Worm (Caenorhabditis elegans) whole organism, L1 larva: ENCODE results near the gene T24E12.12.

Source experiments
- C04F5.9 ChIP-seq: sonication (generic microtip); optimal IDR thresholded peaks from 2 replicates; lab custom pipeline; 2016; ENCODE audit warnings: missing genetic modification characterization, missing compliant biosample characterization
- Y116A8C.19 ChIP-seq: sonication (generic microtip); optimal IDR thresholded peaks from 2 replicates; lab custom pipeline; 2016; ENCODE audit warnings: missing compliant biosample characterization, missing genetic modification characterization, borderline replicate concordance
- aly-2 ChIP-seq: fragments of 150-350 bp; optimal IDR thresholded peaks from 2 replicates; lab custom pipeline; 2014; ENCODE audit warnings: missing biosample characterization, missing genetic modification characterization
- ama-1 ChIP-seq: fragments of 150-350 bp; optimal IDR thresholded peaks from 2 replicates; lab custom pipeline; 2014
- blmp-1 ChIP-seq: fragments of 150-350 bp; optimal IDR thresholded peaks from 2 replicates; lab custom pipeline; 2014; ENCODE audit warnings: missing biosample characterization, missing genetic modification characterization
- ceh-63 ChIP-seq: fragments of 200-800 bp; sonication (Bioruptor generic); optimal IDR thresholded peaks from 2 replicates; lab custom pipeline; 2018; ENCODE audit warnings: mild to moderate bottlenecking, missing genetic modification characterization, missing compliant biosample characterization
- ceh-8 ChIP-seq: fragments of 200-800 bp; sonication (Bioruptor generic); optimal IDR thresholded peaks from 2 replicates; lab custom pipeline; 2018; ENCODE audit warnings: mild to moderate bottlenecking, missing genetic modification characterization, moderate library complexity, missing compliant biosample characterization
- ceh-82 ChIP-seq, 3 experiments: fragments of 150-350 bp in 1 of 3; sonication (generic microtip) in 2 of 3; optimal IDR thresholded peaks; 2 replicates each; lab custom pipeline; 2014 to 2017; ENCODE audit warnings: missing biosample characterization in 3 of 3, missing genetic modification characterization in 3 of 3
- ceh-88 ChIP-seq: fragments of 200-800 bp; sonication (Bioruptor generic); IDR thresholded peaks from 2 replicates; pipeline ENCODE4 v1.3.6; 2022; ENCODE audit warnings: missing genetic modification characterization, missing compliant biosample characterization
- ces-1 ChIP-seq: fragments of 150-350 bp; optimal IDR thresholded peaks from 2 replicates; lab custom pipeline; 2014; ENCODE audit warnings: missing biosample characterization, missing genetic modification reagents, missing genetic modification characterization
- dsc-1 ChIP-seq: sonication (generic microtip); optimal IDR thresholded peaks from 2 replicates; lab custom pipeline; 2016; ENCODE audit warnings: mild to moderate bottlenecking, missing genetic modification characterization, missing compliant biosample characterization
- efl-1 ChIP-seq, 4 experiments: fragments of 150-350 bp; optimal IDR thresholded peaks in 3 of 4; peaks in 1 of 4; 1 replicate in 1 of 4; 2 replicates in 3 of 4; lab custom pipeline; 2014; ENCODE audit warnings: missing biosample characterization in 2 of 4, missing genetic modification characterization in 2 of 4, missing genetic modification reagents in 2 of 4
- efl-3 ChIP-seq: fragments of 200-800 bp; sonication (Bioruptor generic); optimal IDR thresholded peaks from 2 replicates; lab custom pipeline; 2018; ENCODE audit warnings: mild to moderate bottlenecking, missing genetic modification characterization, missing compliant biosample characterization
- egl-13 ChIP-seq: sonication (generic microtip); optimal IDR thresholded peaks from 2 replicates; lab custom pipeline; 2016; ENCODE audit warnings: missing genotype, missing genetic modification reagents, missing genetic modification characterization, missing compliant biosample characterization
- egl-27 ChIP-seq, 2 experiments: fragments of 150-350 bp in 1 of 2; sonication (generic microtip); optimal IDR thresholded peaks; 3 replicates each; lab custom pipeline; 2017 to 2018; ENCODE audit warnings: missing biosample characterization in 2 of 2, missing genetic modification characterization in 2 of 2, missing genetic modification reagents in 2 of 2
- elt-3 ChIP-seq, 6 experiments: fragments of 150-350 bp in 1 of 6; sonication (generic microtip); optimal IDR thresholded peaks; 2 replicates each; lab custom pipeline; 2017 to 2018; ENCODE audit warnings: missing biosample characterization in 6 of 6, missing genetic modification characterization in 6 of 6, inconsistent platforms in 1 of 6
- fkh-10 ChIP-seq: sonication (generic microtip); optimal IDR thresholded peaks from 2 replicates; lab custom pipeline; 2017; ENCODE audit warnings: missing biosample characterization, missing genetic modification reagents, missing genetic modification characterization
- fos-1 ChIP-seq: fragments of 150-350 bp; optimal IDR thresholded peaks from 2 replicates; lab custom pipeline; 2014; ENCODE audit warnings: missing biosample characterization, missing genetic modification characterization
- grh-1 ChIP-seq: fragments of 200-800 bp; sonication (Bioruptor generic); IDR thresholded peaks from 2 replicates; pipeline ENCODE4 v1.3.6; 2022; ENCODE audit warnings: missing genetic modification reagents, missing genetic modification characterization, missing compliant biosample characterization
- hlh-17 ChIP-seq: fragments of 200-800 bp; sonication (Bioruptor generic); optimal IDR thresholded peaks from 2 replicates; lab custom pipeline; 2018; ENCODE audit warnings: missing genetic modification characterization, mild to moderate bottlenecking, missing compliant biosample characterization, moderate library complexity, borderline replicate concordance
- hpl-2 ChIP-seq: fragments of 150-350 bp; optimal IDR thresholded peaks from 2 replicates; lab custom pipeline; 2014; ENCODE audit warnings: missing biosample characterization, missing genetic modification reagents, missing genetic modification characterization
- irx-1 ChIP-seq: sonication (generic microtip); optimal IDR thresholded peaks from 2 replicates; lab custom pipeline; 2016; ENCODE audit warnings: missing genetic modification characterization, missing compliant biosample characterization
- isw-1 ChIP-seq: fragments of 200-800 bp; sonication (Bioruptor generic); IDR thresholded peaks from 2 replicates; pipeline ENCODE4 v1.3.6; 2022; ENCODE audit warnings: missing genetic modification characterization, missing compliant biosample characterization
- jun-1 ChIP-seq: fragments of 150-350 bp; optimal IDR thresholded peaks from 2 replicates; lab custom pipeline; 2014; ENCODE audit warnings: missing biosample characterization, missing genetic modification reagents, missing genetic modification characterization
- lin-13 ChIP-seq: fragments of 150-350 bp; optimal IDR thresholded peaks from 2 replicates; lab custom pipeline; 2014; ENCODE audit warnings: missing biosample characterization, missing genetic modification reagents, missing genetic modification characterization
- lin-15B ChIP-seq: fragments of 150-350 bp; sonication (generic microtip); optimal IDR thresholded peaks from 3 replicates; lab custom pipeline; 2014; ENCODE audit warnings: missing biosample characterization, missing genetic modification characterization
- lin-35 ChIP-seq, 2 experiments: fragments of 150-350 bp; optimal IDR thresholded peaks; 2 replicates each; lab custom pipeline; 2014; ENCODE audit warnings: missing biosample characterization in 2 of 2, missing genetic modification characterization in 2 of 2, missing genetic modification reagents in 2 of 2
- lsy-2 ChIP-seq, 2 experiments: fragments of 150-350 bp; optimal IDR thresholded peaks; 2 replicates each; lab custom pipeline; 2014; ENCODE audit warnings: missing biosample characterization in 2 of 2, missing genetic modification characterization in 2 of 2
- mab-9 ChIP-seq: fragments of 200-800 bp; sonication (Bioruptor generic); IDR thresholded peaks from 2 replicates; pipeline ENCODE4 v1.3.6; 2022; ENCODE audit warnings: missing genetic modification reagents, missing genetic modification characterization, missing compliant biosample characterization
- mdl-1 ChIP-seq, 2 experiments: fragments of 150-350 bp; optimal IDR thresholded peaks; 2 replicates each; lab custom pipeline; 2014 to 2017; ENCODE audit warnings: missing biosample characterization in 2 of 2, missing genetic modification characterization in 2 of 2, inconsistent platforms in 1 of 2
- mep-1 ChIP-seq: fragments of 150-350 bp; optimal IDR thresholded peaks from 2 replicates; lab custom pipeline; 2014; ENCODE audit warnings: missing biosample characterization, missing genetic modification characterization
- nhr-19 ChIP-seq: fragments of 200-800 bp; sonication (Bioruptor generic); conservative IDR thresholded peaks from 2 replicates; pipeline ENCODE4 v1.3.6; 2022; ENCODE audit warnings: missing genetic modification characterization, missing compliant biosample characterization
- nhr-20 ChIP-seq: sonication (generic microtip); optimal IDR thresholded peaks from 2 replicates; lab custom pipeline; 2016; ENCODE audit warnings: mild to moderate bottlenecking, missing genetic modification characterization, missing compliant biosample characterization
- nhr-28 ChIP-seq: fragments of 150-350 bp; optimal IDR thresholded peaks from 2 replicates; lab custom pipeline; 2014; ENCODE audit warnings: missing biosample characterization, missing genetic modification characterization
- nhr-71 ChIP-seq: sonication (generic microtip); optimal IDR thresholded peaks from 2 replicates; lab custom pipeline; 2016; ENCODE audit warnings: mild to moderate bottlenecking, missing genetic modification characterization, moderate library complexity, missing compliant biosample characterization
- nhr-77 ChIP-seq: fragments of 150-350 bp; optimal IDR thresholded peaks from 2 replicates; lab custom pipeline; 2014; ENCODE audit warnings: missing biosample characterization, missing genetic modification characterization
- nhr-85 ChIP-seq: sonication (generic microtip); peaks from one replicate; lab custom pipeline; 2016; ENCODE audit warnings: missing genetic modification characterization, inconsistent platforms, missing compliant biosample characterization
- pag-3 ChIP-seq: sonication (generic microtip); optimal IDR thresholded peaks from 2 replicates; lab custom pipeline; 2017; ENCODE audit warnings: missing genetic modification characterization, mild to moderate bottlenecking, missing compliant biosample characterization, antibody characterized with exemption, borderline replicate concordance; ENCODE audit not compliant: insufficient read depth
- pax-3 ChIP-seq: fragments of 200-800 bp; sonication (Bioruptor generic); optimal IDR thresholded peaks from 2 replicates; lab custom pipeline; 2018; ENCODE audit warnings: mild to moderate bottlenecking, missing genetic modification characterization, moderate library complexity, missing compliant biosample characterization
- pqm-1 ChIP-seq: sonication (generic microtip); optimal IDR thresholded peaks from 3 replicates; lab custom pipeline; 2017; ENCODE audit warnings: missing biosample characterization, missing genetic modification characterization
- rnt-1 ChIP-seq: sonication (generic microtip); optimal IDR thresholded peaks from 2 replicates; lab custom pipeline; 2016; ENCODE audit warnings: mild to moderate bottlenecking, missing genetic modification characterization, moderate library complexity, missing compliant biosample characterization
- skn-1 ChIP-seq: fragments of 150-350 bp; optimal IDR thresholded peaks from 2 replicates; lab custom pipeline; 2014; ENCODE audit warnings: missing biosample characterization, missing genetic modification characterization
- snpc-4 ChIP-seq: fragments of 150-350 bp; optimal IDR thresholded peaks from 2 replicates; lab custom pipeline; 2014; ENCODE audit warnings: missing biosample characterization, missing genetic modification characterization
- sptf-1 ChIP-seq: fragments of 150-350 bp; optimal IDR thresholded peaks from 2 replicates; lab custom pipeline; 2014; ENCODE audit warnings: missing biosample characterization, missing genetic modification characterization
- swsn-7 ChIP-seq: sonication (generic microtip); optimal IDR thresholded peaks from 2 replicates; lab custom pipeline; 2016; ENCODE audit warnings: missing genetic modification characterization, missing compliant biosample characterization
- unc-62 ChIP-seq: fragments of 150-350 bp; optimal IDR thresholded peaks from 2 replicates; lab custom pipeline; 2014; ENCODE audit warnings: missing biosample characterization, missing genetic modification reagents, missing genetic modification characterization
- vab-15 ChIP-seq: sonication (generic microtip); optimal IDR thresholded peaks from 2 replicates; lab custom pipeline; 2017; ENCODE audit warnings: missing genotype, mild to moderate bottlenecking, missing genetic modification characterization, missing compliant biosample characterization
- zag-1 ChIP-seq: fragments of 150-350 bp; optimal IDR thresholded peaks from 2 replicates; lab custom pipeline; 2014; ENCODE audit warnings: missing biosample characterization, missing genetic modification characterization
- zip-4 ChIP-seq: fragments of 200-800 bp; sonication (Bioruptor generic); optimal IDR thresholded peaks from 2 replicates; lab custom pipeline; 2018; ENCODE audit warnings: mild to moderate bottlenecking, missing genetic modification characterization, moderate library complexity, missing compliant biosample characterization
- ztf-4 ChIP-seq: fragments of 150-350 bp; optimal IDR thresholded peaks from 2 replicates; lab custom pipeline; 2014; ENCODE audit warnings: missing biosample characterization, missing genetic modification characterization

The T24E12.12 gene

DNA sequence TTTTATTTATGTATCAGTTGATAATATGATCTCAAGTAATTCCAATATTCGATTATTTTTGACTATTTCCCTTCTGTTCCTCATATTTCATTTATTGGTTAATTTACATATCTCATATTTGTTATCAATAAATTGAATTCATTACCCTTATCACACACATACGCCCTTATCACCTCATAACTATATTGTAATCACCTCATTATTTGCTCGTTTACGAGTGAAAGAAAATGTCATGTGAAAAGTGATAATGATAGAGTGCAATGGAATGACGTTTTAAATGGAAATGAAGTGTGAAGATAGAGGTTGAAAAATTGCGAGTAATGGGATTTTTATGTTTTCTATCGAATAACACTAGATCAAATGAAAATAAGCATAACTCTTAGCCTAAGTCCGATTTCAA lies 27.4 kb downstream of the T24E12.12 start (continued):
- no peak for TF ChIP-seq hlh-17
- TF ChIP-seq mep-1 (tag; lab: Kevin White, UChicago): no peak
- TF ChIP-seq nhr-19 (GFP tag; lab: Robert Waterston, UW): 0 out of 2 replicates have a peak, but pooled peaks have one; percentile 6
- TF ChIP-seq swsn-7 (tag; lab: Kevin White, UChicago): no peak
- no peak for TF ChIP-seq isw-1
- TF ChIP-seq pqm-1 (tag; lab: Kevin White, UChicago): peak; percentile 99
- TF ChIP-seq sptf-1 (tag; lab: Kevin White, UChicago): no peak
- TF ChIP-seq ces-1 (GFP tag; lab: Kevin White, UChicago): no peak
- TF ChIP-seq pax-3 (tag; lab: Kevin White, UChicago): peak; percentile 79
- no peak for TF ChIP-seq ceh-82 (tag; optimal IDR thresholded peaks at IDR 0.05; lab: Kevin White, UChicago)
- TF ChIP-seq nhr-71 (tag; lab: Kevin White, UChicago): no peak
- no peak for TF ChIP-seq elt-3 (tag; optimal IDR thresholded peaks at IDR 0.05; lab: Kevin White, UChicago)
- no peak for TF ChIP-seq ceh-63 (GFP tag; lab: Kevin White, UChicago)
- TF ChIP-seq nhr-20 (tag; lab: Kevin White, UChicago): peak; percentile 51
- no peak for TF ChIP-seq vab-15 (tag; lab: Kevin White, UChicago)
- TF ChIP-seq Y116A8C.19 (tag; lab: Kevin White, UChicago): no peak
- TF ChIP-seq zip-4 (GFP tag; lab: Kevin White, UChicago): no peak
- TF ChIP-seq snpc-4: no peak
- TF ChIP-seq hpl-2 (GFP tag; lab: Kevin White, UChicago): no peak
- peak; percentile 88 for TF ChIP-seq jun-1 (tag; lab: Kevin White, UChicago)
- no peak for TF ChIP-seq fkh-10 (GFP tag; lab: Kevin White, UChicago)
- no peak for TF ChIP-seq dsc-1
- no peak for TF ChIP-seq efl-3 (GFP tag; lab: Kevin White, UChicago)
- no peak for TF ChIP-seq blmp-1 (tag; lab: Kevin White, UChicago)
- peak in 1 of 2 experiments; percentile 70 for TF ChIP-seq lin-35 (GFP tag; optimal IDR thresholded peaks at IDR 0.05; lab: Kevin White, UChicago)
- TF ChIP-seq C04F5.9 (tag; lab: Kevin White, UChicago): no peak
- no peak for TF ChIP-seq nhr-85 (tag; lab: Kevin White, UChicago)
- TF ChIP-seq ceh-8 (GFP tag; lab: Kevin White, UChicago): peak; percentile 87
- TF ChIP-seq lin-15B (tag; lab: Kevin White, UChicago): no peak
- no peak for TF ChIP-seq pag-3 (tag; lab: Kevin White, UChicago)
- TF ChIP-seq irx-1: no peak
- TF ChIP-seq unc-62 (GFP tag; lab: Kevin White, UChicago): no peak
- TF ChIP-seq grh-1 (GFP tag; lab: Robert Waterston, UW): no peak
- TF ChIP-seq rnt-1 (tag; lab: Kevin White, UChicago): no peak
- peak; percentile 4 for TF ChIP-seq fos-1
- no peak for TF ChIP-seq mdl-1 (tag; optimal IDR thresholded peaks at IDR 0.05; lab: Kevin White, UChicago)
- TF ChIP-seq skn-1: no peak
- no peak for TF ChIP-seq aly-2
- no peak for TF ChIP-seq nhr-28 (tag; lab: Kevin White, UChicago)
- no peak for TF ChIP-seq ztf-4
- TF ChIP-seq egl-27 (tag; optimal IDR thresholded peaks at IDR 0.05; lab: Kevin White, UChicago): no peak
- no peak for TF ChIP-seq lin-13
- no peak for TF ChIP-seq egl-13
- peak in 1 of 2 experiments; percentile 58 for TF ChIP-seq lsy-2 (tag; optimal IDR thresholded peaks at IDR 0.05; lab: Kevin White, UChicago)
- no peak for TF ChIP-seq zag-1 (tag; lab: Kevin White, UChicago)
- TF ChIP-seq efl-1 (optimal IDR thresholded peaks at IDR 0.05; lab: Kevin White, UChicago): no peak
- TF ChIP-seq efl-1 (GFP tag; optimal IDR thresholded peaks at IDR 0.05 in 1 of 2; lab: Kevin White, UChicago): peak in 1 of 2 experiments; percentile 84
- no peak for TF ChIP-seq ceh-88
- TF ChIP-seq mab-9 (GFP tag; lab: Robert Waterston, UW): no peak
- TF ChIP-seq ama-1: no peak
- no peak for TF ChIP-seq nhr-77 (tag; lab: Kevin White, UChicago)
- TF ChIP-seq, all 84 proteins: peak for 14
